Worm (Caenorhabditis elegans) whole organism, L3 larva: ENCODE results near the gene T27C5.12.
"Not testable (repeated sequence)": the region's sequence is repeated elsewhere in the genome, so short reads cannot be mapped to it uniquely, and the experiment has no call there.

Source experiments
- R02D3.7 ChIP-seq: fragments of 150-350 bp; optimal IDR thresholded peaks from 2 replicates; lab custom pipeline; 2014; ENCODE audit warnings: missing biosample characterization, missing genetic modification characterization
- aly-2 ChIP-seq: fragments of 150-350 bp; optimal IDR thresholded peaks from 2 replicates; lab custom pipeline; 2014; ENCODE audit warnings: missing biosample characterization, missing genetic modification characterization
- ama-1 ChIP-seq: fragments of 150-350 bp; optimal IDR thresholded peaks from 2 replicates; lab custom pipeline; 2018
- ceh-16 ChIP-seq: sonication (generic microtip); optimal IDR thresholded peaks from 2 replicates; lab custom pipeline; 2017; ENCODE audit warnings: missing biosample characterization, missing genetic modification characterization
- ceh-28 ChIP-seq: fragments of 150-350 bp; optimal IDR thresholded peaks from 2 replicates; lab custom pipeline; 2014; ENCODE audit warnings: missing biosample characterization, missing genetic modification reagents, missing genetic modification characterization
- ceh-9 ChIP-seq: sonication (generic microtip); optimal IDR thresholded peaks from 2 replicates; lab custom pipeline; 2018; ENCODE audit warnings: missing biosample characterization, missing genetic modification characterization
- egl-5 ChIP-seq: fragments of 150-350 bp; optimal IDR thresholded peaks from 2 replicates; lab custom pipeline; 2017; ENCODE audit warnings: missing biosample characterization, missing genetic modification reagents, missing genetic modification characterization, inconsistent platforms
- elt-1 ChIP-seq: fragments of 150-350 bp; optimal IDR thresholded peaks from 2 replicates; lab custom pipeline; 2014; ENCODE audit warnings: missing biosample characterization, missing genetic modification characterization
- elt-2 ChIP-seq: sonication (generic microtip); optimal IDR thresholded peaks from 2 replicates; lab custom pipeline; 2016; ENCODE audit warnings: missing genetic modification reagents, mild to moderate bottlenecking, missing genetic modification characterization, missing compliant biosample characterization
- elt-3 ChIP-seq, 3 experiments: fragments of 150-350 bp in 1 of 3; sonication (generic microtip) in 2 of 3; optimal IDR thresholded peaks; 2 replicates in 2 of 3; 4 replicates in 1 of 3; lab custom pipeline; 2014 to 2017; ENCODE audit warnings: missing biosample characterization in 3 of 3, missing genetic modification characterization in 3 of 3
- eor-1 ChIP-seq, 2 experiments: fragments of 150-350 bp; optimal IDR thresholded peaks; 2 replicates each; lab custom pipeline; 2014 to 2018; ENCODE audit warnings: missing biosample characterization in 2 of 2, missing genetic modification characterization in 2 of 2
- hmg-11 ChIP-seq: sonication (generic microtip); optimal IDR thresholded peaks from 2 replicates; lab custom pipeline; 2016; ENCODE audit warnings: missing genetic modification characterization, missing compliant biosample characterization
- lin-15B ChIP-seq: fragments of 150-350 bp; optimal IDR thresholded peaks from 2 replicates; lab custom pipeline; 2014; ENCODE audit warnings: missing biosample characterization, missing genetic modification characterization
- lsy-12 ChIP-seq: sonication (generic microtip); optimal IDR thresholded peaks from 2 replicates; lab custom pipeline; 2016; ENCODE audit warnings: mild to moderate bottlenecking, missing genetic modification characterization, missing compliant biosample characterization
- mdl-1 ChIP-seq: fragments of 150-350 bp; optimal IDR thresholded peaks from 2 replicates; lab custom pipeline; 2014; ENCODE audit warnings: missing biosample characterization, missing genetic modification characterization
- nfya-1 ChIP-seq: sonication (generic microtip); optimal IDR thresholded peaks from 2 replicates; lab custom pipeline; 2017; ENCODE audit warnings: missing genetic modification characterization, mild to moderate bottlenecking, missing compliant biosample characterization, antibody characterized with exemption, moderate library complexity; ENCODE audit not compliant: insufficient read depth
- nhr-11 ChIP-seq: fragments of 150-350 bp; optimal IDR thresholded peaks from 2 replicates; lab custom pipeline; 2014; ENCODE audit warnings: missing biosample characterization, missing genetic modification characterization
- nhr-12 ChIP-seq: fragments of 150-350 bp; optimal IDR thresholded peaks from 2 replicates; lab custom pipeline; 2014; ENCODE audit warnings: missing biosample characterization, missing genetic modification characterization
- nhr-237 ChIP-seq: fragments of 150-350 bp; optimal IDR thresholded peaks from 2 replicates; lab custom pipeline; 2014; ENCODE audit warnings: missing biosample characterization, missing genetic modification characterization
- nhr-25 ChIP-seq: sonication (generic microtip); optimal IDR thresholded peaks from 2 replicates; lab custom pipeline; 2017; ENCODE audit warnings: missing biosample characterization, missing genetic modification characterization
- nhr-28 ChIP-seq: fragments of 150-350 bp; optimal IDR thresholded peaks from 2 replicates; lab custom pipeline; 2014; ENCODE audit warnings: missing biosample characterization, missing genetic modification characterization
- nhr-67 ChIP-seq: fragments of 150-350 bp; optimal IDR thresholded peaks from 2 replicates; lab custom pipeline; 2014; ENCODE audit warnings: missing biosample characterization, missing genetic modification characterization
- nhr-76 ChIP-seq: fragments of 150-350 bp; sonication (generic microtip); optimal IDR thresholded peaks from 5 replicates; lab custom pipeline; 2014; ENCODE audit warnings: missing biosample characterization, missing genetic modification characterization
- nhr-77 ChIP-seq: fragments of 150-350 bp; optimal IDR thresholded peaks from 2 replicates; lab custom pipeline; 2014; ENCODE audit warnings: missing biosample characterization, missing genetic modification characterization
- pha-4 ChIP-seq: fragments of 150-350 bp; optimal IDR thresholded peaks from 2 replicates; lab custom pipeline; 2014; ENCODE audit warnings: missing biosample characterization, missing genetic modification reagents, missing genetic modification characterization
- pqm-1 ChIP-seq: fragments of 150-350 bp; optimal IDR thresholded peaks from 2 replicates; lab custom pipeline; 2017; ENCODE audit warnings: missing biosample characterization, missing genetic modification characterization, inconsistent platforms
- sea-2 ChIP-seq: fragments of 150-350 bp; sonication (generic microtip); optimal IDR thresholded peaks from 4 replicates; lab custom pipeline; 2014; ENCODE audit warnings: missing biosample characterization, missing genetic modification reagents, missing genetic modification characterization
- snpc-4 ChIP-seq: fragments of 150-350 bp; optimal IDR thresholded peaks from 2 replicates; lab custom pipeline; 2014; ENCODE audit warnings: missing biosample characterization, missing genetic modification characterization
- unc-39 ChIP-seq: sonication (generic microtip); optimal IDR thresholded peaks from 4 replicates; lab custom pipeline; 2017; ENCODE audit warnings: missing biosample characterization, missing genetic modification characterization
- unc-62 ChIP-seq: fragments of 150-350 bp; sonication (generic microtip); optimal IDR thresholded peaks from 4 replicates; lab custom pipeline; 2014; ENCODE audit warnings: missing biosample characterization, missing genetic modification reagents, missing genetic modification characterization
- zag-1 ChIP-seq: fragments of 150-350 bp; optimal IDR thresholded peaks from 2 replicates; lab custom pipeline; 2014; ENCODE audit warnings: missing biosample characterization, missing genetic modification characterization
- ztf-11 ChIP-seq: fragments of 150-350 bp; optimal IDR thresholded peaks from 2 replicates; lab custom pipeline; 2014; ENCODE audit warnings: missing biosample characterization, missing genetic modification characterization
- ztf-4 ChIP-seq: fragments of 150-350 bp; optimal IDR thresholded peaks from 2 replicates; lab custom pipeline; 2014; ENCODE audit warnings: missing biosample characterization, missing genetic modification characterization

The T27C5.12 gene

DNA sequence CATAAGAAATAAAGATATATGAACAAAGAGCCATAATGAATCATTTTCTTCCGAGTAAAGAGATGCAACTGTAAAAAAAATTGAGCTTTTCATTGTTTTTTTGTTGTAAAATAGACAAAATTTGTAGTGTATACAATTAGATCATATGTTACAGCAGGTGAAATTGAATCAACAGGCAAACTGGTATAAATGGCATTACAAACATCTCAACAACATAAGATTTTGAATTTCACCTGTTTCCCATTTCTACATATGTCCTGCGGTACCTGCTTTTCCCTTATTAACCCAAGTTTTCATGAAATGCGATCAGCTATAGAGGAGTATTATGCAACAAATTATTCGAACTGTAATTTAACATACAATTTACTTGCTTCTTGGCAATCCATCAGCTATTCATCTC, 19.7 kb upstream of the T27C5.12 start, which contains the start of gene srh-120:
Gene srh-120 (plus strand): TSS at position 301 of the 400 bp plus-strand sequence.
- TF ChIP-seq elt-2 (tag; lab: Kevin White, UChicago): no peak
- TF ChIP-seq nhr-12 (tag; lab: Kevin White, UChicago): no peak
- no peak for TF ChIP-seq unc-39 (tag; lab: Kevin White, UChicago)

DNA sequence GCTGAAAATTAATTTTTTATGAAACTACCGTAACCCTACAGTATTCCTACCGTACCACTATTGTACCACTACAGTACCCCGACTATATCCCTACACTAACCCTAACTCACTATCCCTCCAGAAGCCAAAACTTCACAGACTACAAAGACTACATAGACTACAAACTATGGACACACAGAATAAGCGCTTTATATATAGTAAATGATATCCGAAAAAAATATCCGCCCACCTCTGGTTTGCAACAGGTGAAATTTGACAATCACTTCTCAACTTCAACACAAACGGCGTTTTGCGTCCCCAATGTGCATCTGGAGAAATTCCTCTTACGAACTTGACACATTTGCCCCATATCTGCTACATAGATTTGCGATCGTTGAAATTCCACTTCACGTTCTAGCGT, 5.1 kb upstream of the T27C5.12 start, which contains the start of gene srh-132:
Gene srh-132 (plus strand): TSS at position 301 of the 400 bp plus-strand sequence.
- not testable (repeated sequence) for TF ChIP-seq ceh-16, unc-39, elt-1 (tag; lab: Kevin White, UChicago)

DNA sequence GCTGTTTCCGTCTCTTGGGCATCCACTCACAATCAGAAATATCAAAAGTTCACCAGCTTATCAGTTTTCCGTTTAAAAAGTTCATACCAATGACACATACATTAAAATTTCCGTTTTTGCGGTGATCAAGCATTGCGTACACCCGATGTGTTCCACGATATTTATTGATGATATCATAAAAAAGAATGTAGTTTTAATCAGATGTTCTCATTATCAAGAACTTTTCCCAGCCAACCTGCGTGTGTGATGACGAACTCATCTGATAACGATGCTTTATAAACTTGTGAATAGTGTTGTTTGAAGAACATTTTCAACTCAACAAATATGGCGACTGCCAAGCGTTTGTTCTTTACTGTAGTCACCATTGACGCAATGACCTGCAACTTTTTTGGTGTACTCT, 1.8 kb downstream of the T27C5.12 start, which contains the start of gene clc-21:
Gene clc-21 (plus strand): TSS at position 301 of the 400 bp plus-strand sequence.
- TF ChIP-seq elt-2 (tag; lab: Kevin White, UChicago) (peak; percentile 56), nhr-11 (tag; lab: Kevin White, UChicago) (no peak), pha-4 (no peak), unc-62 (no peak), ceh-9 (no peak)

DNA sequence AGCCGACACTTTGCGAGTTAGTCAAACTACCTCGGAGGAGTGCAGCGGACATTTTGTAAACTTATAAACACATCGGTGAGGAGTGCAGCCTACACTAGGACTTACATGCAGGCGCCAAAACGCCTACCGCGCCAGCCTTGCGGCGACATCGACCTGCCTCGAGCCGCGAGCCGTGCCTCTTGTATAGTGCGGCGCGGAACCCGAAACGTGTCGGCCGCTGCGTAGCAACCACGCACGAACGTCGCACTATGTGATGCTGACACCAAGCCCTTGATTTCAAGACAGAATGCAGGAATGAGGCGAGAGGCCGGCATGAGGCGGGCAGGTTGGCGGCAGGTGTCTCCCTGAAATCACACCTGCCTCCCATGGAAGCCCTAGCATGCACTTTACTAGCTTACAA, 14.2 kb downstream of the T27C5.12 start:
- no peak for TF ChIP-seq nhr-11 (tag; lab: Kevin White, UChicago)
- TF ChIP-seq eor-1 (tag; optimal IDR thresholded peaks at IDR 0.05; lab: Kevin White, UChicago): no peak
- no peak for TF ChIP-seq nhr-77 (tag; lab: Kevin White, UChicago)
- TF ChIP-seq nhr-28 (tag; lab: Kevin White, UChicago): no peak
- no peak for TF ChIP-seq mdl-1 (tag; lab: Kevin White, UChicago)
- no peak for TF ChIP-seq unc-62
- no peak for TF ChIP-seq nhr-25 (tag; lab: Kevin White, UChicago)
- TF ChIP-seq snpc-4 (tag; lab: Kevin White, UChicago): no peak
- TF ChIP-seq pqm-1 (tag; lab: Kevin White, UChicago): no peak
- TF ChIP-seq lsy-12 (tag; lab: Kevin White, UChicago): no peak
- no peak for TF ChIP-seq ama-1 (lab: Kevin White, UChicago)
- TF ChIP-seq egl-5: no peak

DNA sequence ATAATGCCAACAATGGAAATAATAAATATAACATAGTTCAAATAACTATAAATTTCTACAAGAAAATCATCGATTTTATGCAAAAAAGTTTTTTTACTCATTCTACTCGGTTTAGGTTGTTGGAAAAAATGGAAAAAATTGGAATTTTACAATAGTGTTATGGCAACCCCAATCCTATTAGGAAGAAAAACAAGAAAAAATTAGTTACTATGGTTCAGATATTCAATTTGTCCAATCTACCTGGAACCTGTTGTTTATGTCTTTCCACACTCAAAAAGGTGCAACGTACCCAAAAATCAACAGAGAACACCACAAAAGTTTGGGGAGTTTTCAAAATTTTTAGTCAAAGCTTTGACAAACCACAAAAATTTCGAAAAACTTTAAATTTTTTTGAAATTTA, 15.0 kb downstream of the T27C5.12 start, which contains the start of gene T27C5.10:
Gene T27C5.10 (minus strand): TSS at position 101 of the 400 bp plus-strand sequence.
- TF ChIP-seq elt-1 (tag; lab: Kevin White, UChicago) (no peak), nhr-11 (tag; lab: Kevin White, UChicago) (no peak), ztf-4 (no peak), nhr-76 (tag; lab: Kevin White, UChicago) (no peak), pqm-1 (tag; lab: Kevin White, UChicago) (no peak), elt-3 (tag; optimal IDR thresholded peaks at IDR 0.05; lab: Kevin White, UChicago) (no peak), nhr-12 (tag; lab: Kevin White, UChicago) (no peak), unc-39 (tag; lab: Kevin White, UChicago) (no peak), ama-1 (lab: Kevin White, UChicago) (no peak), pha-4 (no peak), nhr-77 (tag; lab: Kevin White, UChicago) (no peak), ceh-9 (no peak), nhr-237 (tag; lab: Kevin White, UChicago) (no peak), lin-15B (tag; lab: Kevin White, UChicago) (no peak), egl-5 (no peak), aly-2 (tag; lab: Kevin White, UChicago) (no peak), lsy-12 (tag; lab: Kevin White, UChicago) (no peak), hmg-11 (tag; lab: Kevin White, UChicago) (no peak), zag-1 (tag; lab: Kevin White, UChicago) (no peak), ceh-28 (tag; lab: Kevin White, UChicago) (no peak)
- TF ChIP-seq, all 47 proteins: peak for 0

DNA sequence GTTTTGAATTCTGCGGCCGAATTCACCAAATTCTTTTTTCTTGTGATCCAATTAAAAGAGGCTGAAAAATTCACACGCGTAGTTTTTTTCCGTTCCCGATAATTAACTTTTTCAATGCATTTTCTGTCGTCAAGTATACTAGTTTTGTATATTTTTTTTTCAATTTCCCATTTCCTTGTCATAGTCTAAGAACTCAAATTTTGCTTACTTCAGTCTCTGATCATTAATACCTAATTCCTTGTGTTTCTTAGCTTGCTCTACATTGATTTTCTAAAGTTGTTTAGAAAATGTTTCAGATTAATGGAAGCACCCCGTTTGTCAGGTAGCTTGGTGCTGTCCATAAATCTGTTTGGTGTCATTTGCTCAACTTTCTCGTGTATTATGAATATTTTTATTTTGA, 15.9 kb downstream of the T27C5.12 start, which contains the start of gene srbc-27:
Gene srbc-27 (plus strand): TSS at position 301 of the 400 bp plus-strand sequence.
- TF ChIP-seq sea-2 (GFP tag; lab: Kevin White, UChicago) (no peak), pqm-1 (tag; lab: Kevin White, UChicago) (no peak), aly-2 (tag; lab: Kevin White, UChicago) (no peak), lsy-12 (tag; lab: Kevin White, UChicago) (no peak), nfya-1 (tag; lab: Kevin White, UChicago) (no peak), R02D3.7 (tag; lab: Kevin White, UChicago) (no peak), nhr-11 (tag; lab: Kevin White, UChicago) (no peak), unc-62 (no peak), zag-1 (tag; lab: Kevin White, UChicago) (no peak), ztf-11 (tag; lab: Kevin White, UChicago) (no peak), nhr-67 (tag; lab: Kevin White, UChicago) (no peak), elt-2 (tag; lab: Kevin White, UChicago) (no peak), pha-4 (no peak)
